Fruit fly (Drosophila melanogaster): ENCODE data around the gene RpL28.

The RpL28 gene

dm6 chr3L:3222643-3223389 is at the start of gene RpL28, which contains the start of gene eIF1:
RpL28 (minus strand) TSS chr3L:3222960.
eIF1 (plus strand) TSS chr3L:3223341.
- TF ChIP-seq CG10631 (GFP tag; optimal IDR thresholded peaks at IDR 0.05) (peak; percentile 77), dsx (GFP tag; optimal IDR thresholded peaks at IDR 0.05; ENCODE audit: poor library complexity, severe bottlenecking) (peak; percentile 5), ss (GFP tag; optimal IDR thresholded peaks at IDR 0.05) (peak; percentile 29 to 89), OdsH (GFP tag; optimal IDR thresholded peaks at IDR 0.05) (no peak), salr (GFP tag; optimal IDR thresholded peaks at IDR 0.05) (peak; percentile 65 to 91), Lpt (GFP tag; optimal IDR thresholded peaks at IDR 0.05) (no peak), CG10669 (GFP tag; optimal IDR thresholded peaks at IDR 0.05) (peak; percentile 31), fd85E (GFP tag; optimal IDR thresholded peaks at IDR 0.05) (peak; percentile 31), achi (GFP tag; optimal IDR thresholded peaks at IDR 0.05) (peak; percentile 95), CG9139 (GFP tag; optimal IDR thresholded peaks at IDR 0.05) (no peak), dac (GFP tag; optimal IDR thresholded peaks at IDR 0.05) (peak; percentile 78), CG3032 (tag; optimal IDR thresholded peaks at IDR 0.05) (peak; percentile 79), CG8319 (GFP tag; optimal IDR thresholded peaks at IDR 0.05) (peak; percentile 84), CG31627 (GFP tag; optimal IDR thresholded peaks at IDR 0.05) (peak; percentile 90), Eip93F (GFP tag; optimal IDR thresholded peaks at IDR 0.05) (no peak), lz (GFP tag; optimal IDR thresholded peaks at IDR 0.05) (peak; percentile 91), CG16779 (tag; optimal IDR thresholded peaks at IDR 0.05) (peak; percentile 77), CG15336 (GFP tag; IDR thresholded peaks at IDR 0.05) (no peak), Smox (GFP tag; optimal IDR thresholded peaks at IDR 0.05) (no peak), Eip78C (GFP tag) (peak; percentile 96), CG11762 (GFP tag; optimal IDR thresholded peaks at IDR 0.05; ENCODE audit: insufficient read depth) (no peak), net (GFP tag; optimal IDR thresholded peaks at IDR 0.05) (peak; percentile 47), eg (GFP tag; IDR thresholded peaks at IDR 0.05) (no peak; the same call in 1 of the 3 replicates), CG3919 (GFP tag; optimal IDR thresholded peaks at IDR 0.05) (peak; percentile 25), acj6 (GFP tag; optimal IDR thresholded peaks at IDR 0.05) (peak; percentile 88), Ets21C (GFP tag; optimal IDR thresholded peaks at IDR 0.05) (peak; percentile 21), CG6792 (GFP tag; optimal IDR thresholded peaks at IDR 0.05) (peak; percentile 79), cyc (GFP tag; optimal IDR thresholded peaks at IDR 0.05) (peak; percentile 91), CG6276 (GFP tag; optimal IDR thresholded peaks at IDR 0.05) (no peak), Sox102F (GFP tag; optimal IDR thresholded peaks at IDR 0.05) (peak; percentile 29), CG1621 (tag; optimal IDR thresholded peaks at IDR 0.05) (no peak), Sox14 (GFP tag; optimal IDR thresholded peaks at IDR 0.05) (peak; percentile 75), CG6854 (GFP tag; optimal IDR thresholded peaks at IDR 0.05) (peak; percentile 93), Eip75B (GFP tag; optimal IDR thresholded peaks at IDR 0.05) (peak; percentile 68), fkh (GFP tag; optimal IDR thresholded peaks at IDR 0.05) (peak; percentile 34), fd59A (GFP tag; optimal IDR thresholded peaks at IDR 0.05) (peak; percentile 68), CG7368 (GFP tag; optimal IDR thresholded peaks at IDR 0.05) (no peak), Sox15 (GFP tag; optimal IDR thresholded peaks at IDR 0.05) (peak; percentile 68), CG32006 (GFP tag; optimal IDR thresholded peaks at IDR 0.05) (no peak), Ets96B (tag; optimal IDR thresholded peaks at IDR 0.05) (peak; percentile 38), Blimp-1 (GFP tag; optimal IDR thresholded peaks at IDR 0.05) (peak; percentile 86), CG8119 (GFP tag; IDR thresholded peaks at IDR 0.05) (no peak), spab (GFP tag; optimal IDR thresholded peaks at IDR 0.05) (no peak), CG34406 (GFP tag; optimal IDR thresholded peaks at IDR 0.05) (peak; percentile 83), CG11902 (GFP tag; optimal IDR thresholded peaks at IDR 0.05) (peak; percentile 55), Hr39 (GFP tag; optimal IDR thresholded peaks at IDR 0.05) (peak; percentile 25), topi (GFP tag; optimal IDR thresholded peaks at IDR 0.05) (peak; percentile 86), Hr38 (GFP tag; optimal IDR thresholded peaks at IDR 0.05) (no peak), Gug (GFP tag; IDR thresholded peaks at IDR 0.05) (no peak), esn (GFP tag; optimal IDR thresholded peaks at IDR 0.05) (peak; percentile 92), CG8632 (GFP tag; optimal IDR thresholded peaks at IDR 0.05) (peak; percentile 78)
